Fruit fly (Drosophila melanogaster) whole organism, embryonic: Measurements from ENCODE around the gene ND-B18.

Source experiments
- Abd-B ChIP-seq: fragments of 200-800 bp; sonication (Bioruptor generic); optimal IDR thresholded peaks from 2 replicates; lab custom pipeline; 2018; ENCODE audit warnings: missing biosample characterization, mild to moderate bottlenecking, missing genetic modification characterization, moderate library complexity
- Awh ChIP-seq: fragments of 200-800 bp; sonication (Bioruptor generic); IDR thresholded peaks from 2 replicates; pipeline ENCODE4, ENCODE4 v1.3.6; 2022; ENCODE audit warnings: missing biosample characterization, missing genetic modification characterization
- CG10209 ChIP-seq: fragments of 200-800 bp; sonication (Bioruptor generic); optimal IDR thresholded peaks from 3 replicates; lab custom pipeline; 2017; ENCODE audit warnings: missing biosample characterization, mild to moderate bottlenecking, missing genetic modification characterization, missing genetic modification reagents
- CG10565 ChIP-seq: fragments of 200-800 bp; sonication (Bioruptor generic); optimal IDR thresholded peaks from 3 replicates; lab custom pipeline; 2016; ENCODE audit warnings: missing biosample characterization, mild to moderate bottlenecking, missing genetic modification characterization
- CG12236 ChIP-seq: fragments of 200-800 bp; sonication (Bioruptor generic); optimal IDR thresholded peaks from 2 replicates; lab custom pipeline; 2016; ENCODE audit warnings: missing biosample characterization, missing genetic modification characterization
- CG1233 ChIP-seq: fragments of 200-800 bp; sonication (Bioruptor generic); optimal IDR thresholded peaks from 4 replicates; lab custom pipeline; 2018; ENCODE audit warnings: missing biosample characterization, mild to moderate bottlenecking, missing genetic modification characterization
- CG12391 ChIP-seq: fragments of 200-800 bp; sonication (Bioruptor generic); optimal IDR thresholded peaks from 3 replicates; lab custom pipeline; 2018; ENCODE audit warnings: missing biosample characterization, mild to moderate bottlenecking, missing genetic modification characterization, moderate library complexity
- CG13296 ChIP-seq: fragments of 200-800 bp; sonication (Bioruptor generic); optimal IDR thresholded peaks from 3 replicates; lab custom pipeline; 2018; ENCODE audit warnings: missing biosample characterization, mild to moderate bottlenecking, missing genetic modification characterization
- CG13624 ChIP-seq: fragments of 200-800 bp; sonication (Bioruptor generic); optimal IDR thresholded peaks from 2 replicates; lab custom pipeline; 2016; ENCODE audit warnings: missing biosample characterization, missing genetic modification characterization
- CG14965 ChIP-seq: fragments of 200-800 bp; sonication (Bioruptor generic); optimal IDR thresholded peaks from 2 replicates; lab custom pipeline; 2016; ENCODE audit warnings: missing biosample characterization, missing genetic modification characterization, borderline replicate concordance
- CG1647 ChIP-seq: fragments of 200-800 bp; sonication (Bioruptor generic); optimal IDR thresholded peaks from 3 replicates; lab custom pipeline; 2016; ENCODE audit warnings: missing biosample characterization, missing genetic modification characterization
- CG16779 ChIP-seq: fragments of 200-800 bp; sonication (Bioruptor generic); IDR thresholded peaks from 2 replicates; pipeline ENCODE4 v1.3.6; 2022; ENCODE audit warnings: missing biosample characterization, missing genetic modification characterization
- CG1792 ChIP-seq: fragments of 200-800 bp; sonication (Bioruptor generic); optimal IDR thresholded peaks from 2 replicates; lab custom pipeline; 2016; ENCODE audit warnings: missing biosample characterization, missing genetic modification characterization
- CG2202 ChIP-seq: fragments of 200-800 bp; sonication (Bioruptor generic); optimal IDR thresholded peaks from 2 replicates; lab custom pipeline; 2018; ENCODE audit warnings: missing biosample characterization, mild to moderate bottlenecking, missing genetic modification characterization
- CG30020 ChIP-seq: fragments of 200-800 bp; optimal IDR thresholded peaks from 2 replicates; lab custom pipeline; 2019; ENCODE audit warnings: missing biosample characterization, mild to moderate bottlenecking, missing genetic modification characterization, moderate library complexity
- CG31441 ChIP-seq: fragments of 200-800 bp; sonication (Bioruptor generic); IDR thresholded peaks from 2 replicates; pipeline ENCODE4 v1.3.6; 2022; ENCODE audit warnings: missing biosample characterization, missing genetic modification characterization
- CG32767 ChIP-seq: fragments of 200-800 bp; sonication (Bioruptor generic); IDR thresholded peaks from 2 replicates; pipeline ENCODE4 v1.3.6; 2022; ENCODE audit warnings: missing biosample characterization, missing genetic modification characterization
- CG3281 ChIP-seq: fragments of 200-800 bp; sonication (Bioruptor generic); optimal IDR thresholded peaks from 3 replicates; lab custom pipeline; 2017; ENCODE audit warnings: missing biosample characterization, mild to moderate bottlenecking, missing genetic modification characterization
- CG4730 ChIP-seq: fragments of 200-800 bp; sonication (Bioruptor generic); IDR thresholded peaks from 2 replicates; pipeline ENCODE4 v1.3.6; 2022; ENCODE audit warnings: missing biosample characterization, missing genetic modification characterization
- CG6813 ChIP-seq: fragments of 200-800 bp; sonication (Bioruptor generic); optimal IDR thresholded peaks from 2 replicates; lab custom pipeline; 2017; ENCODE audit warnings: missing biosample characterization, missing genetic modification characterization, mild to moderate bottlenecking, moderate library complexity, missing genetic modification reagents
- CG8290 ChIP-seq, 3 experiments: fragments of 200-800 bp; sonication (Bioruptor generic); optimal IDR thresholded peaks; 2 replicates each; lab custom pipeline; 2016 to 2019; ENCODE audit warnings: missing biosample characterization in 3 of 3, missing genetic modification characterization in 3 of 3, mild to moderate bottlenecking in 2 of 3, moderate library complexity in 1 of 3
- Dad ChIP-seq: fragments of 200-800 bp; sonication (Bioruptor generic); optimal IDR thresholded peaks from 3 replicates; lab custom pipeline; 2016; ENCODE audit warnings: missing biosample characterization, missing genetic modification characterization
- E2f1 ChIP-seq: fragments of 200-800 bp; sonication (Bioruptor generic); IDR thresholded peaks from 2 replicates; pipeline ENCODE4 v1.3.6; 2022; ENCODE audit warnings: missing biosample characterization, missing genetic modification characterization
- Eip74EF ChIP-seq, 2 experiments: fragments of 200-800 bp in 1 of 2; fragments of >200 bp in 1 of 2; sonication (Bioruptor generic) in 1 of 2; optimal IDR thresholded peaks; 2 replicates each; lab custom pipeline; 2017 to 2019; ENCODE audit warnings: missing biosample characterization in 2 of 2, missing genetic modification characterization in 2 of 2, mild to moderate bottlenecking in 1 of 2, moderate library complexity in 1 of 2
- Gug ChIP-seq: fragments of 200-800 bp; sonication (Bioruptor generic); IDR thresholded peaks from 4 replicates; pipeline ENCODE4 v1.3.6; 2022; ENCODE audit warnings: missing biosample characterization, missing genetic modification characterization
- MTF-1 ChIP-seq: fragments of 200-800 bp; sonication (Bioruptor generic); optimal IDR thresholded peaks from 2 replicates; lab custom pipeline; 2018; ENCODE audit warnings: missing biosample characterization, mild to moderate bottlenecking, missing genetic modification characterization, borderline replicate concordance
- Ptx1 ChIP-seq: fragments of 200-800 bp; sonication (Bioruptor generic); IDR thresholded peaks from 2 replicates; pipeline ENCODE4 v1.3.6; 2022; ENCODE audit warnings: missing biosample characterization, missing genetic modification characterization
- abd-A ChIP-seq: fragments of 200-800 bp; sonication (Bioruptor generic); optimal IDR thresholded peaks from 3 replicates; lab custom pipeline; 2019; ENCODE audit warnings: missing biosample characterization, mild to moderate bottlenecking, missing genetic modification characterization, moderate library complexity
- az2 ChIP-seq: fragments of 200-800 bp; sonication (Bioruptor generic); optimal IDR thresholded peaks from 3 replicates; lab custom pipeline; 2016; ENCODE audit warnings: missing biosample characterization, missing genetic modification characterization
- bigmax ChIP-seq: fragments of 200-800 bp; sonication (Bioruptor generic); optimal IDR thresholded peaks from 2 replicates; lab custom pipeline; 2018; ENCODE audit warnings: missing biosample characterization, mild to moderate bottlenecking, missing genetic modification characterization
- bsh ChIP-seq, 2 experiments: fragments of 200-800 bp; sonication (Bioruptor generic); optimal IDR thresholded peaks; 2 replicates each; lab custom pipeline; 2017 to 2018; ENCODE audit warnings: mild to moderate bottlenecking in 2 of 2, missing biosample characterization in 2 of 2, missing genetic modification characterization in 2 of 2, moderate library complexity in 1 of 2
- cas ChIP-seq: fragments of 200-800 bp; sonication (Bioruptor generic); IDR thresholded peaks from 2 replicates; pipeline ENCODE4 v1.3.6; 2022; ENCODE audit warnings: missing biosample characterization, missing genetic modification characterization
- ci ChIP-seq: fragments of 200-800 bp; sonication (Bioruptor generic); IDR thresholded peaks from 3 replicates; pipeline ENCODE4 v1.3.6; 2022; ENCODE audit warnings: missing biosample characterization, missing genetic modification characterization
- crol ChIP-seq: fragments of 200-800 bp; sonication (Bioruptor generic); IDR thresholded peaks from 2 replicates; pipeline ENCODE4 v1.3.6; 2022; ENCODE audit warnings: missing biosample characterization, missing genetic modification characterization
- dimm ChIP-seq: fragments of 200-800 bp; sonication (Bioruptor generic); IDR thresholded peaks from 2 replicates; pipeline ENCODE4 v1.3.6; 2022; ENCODE audit warnings: missing biosample characterization, missing genetic modification characterization
- disco-r ChIP-seq: fragments of 200-800 bp; sonication (Bioruptor generic); optimal IDR thresholded peaks from 2 replicates; lab custom pipeline; 2016; ENCODE audit warnings: missing biosample characterization, missing genetic modification characterization
- dmrt99B ChIP-seq: fragments of 200-800 bp; sonication (Bioruptor generic); optimal IDR thresholded peaks from 2 replicates; lab custom pipeline; 2018; ENCODE audit warnings: missing biosample characterization, mild to moderate bottlenecking, missing genetic modification characterization, moderate library complexity
- eyg ChIP-seq: fragments of 200-800 bp; sonication (Bioruptor generic); optimal IDR thresholded peaks from 3 replicates; lab custom pipeline; 2016; ENCODE audit warnings: missing biosample characterization, missing genetic modification characterization
- lab ChIP-seq: fragments of 200-800 bp; sonication (Bioruptor generic); optimal IDR thresholded peaks from 3 replicates; lab custom pipeline; 2017; ENCODE audit warnings: missing biosample characterization, missing genetic modification characterization, mild to moderate bottlenecking, moderate library complexity, missing genetic modification reagents
- lilli ChIP-seq: fragments of 200-800 bp; sonication (Bioruptor generic); optimal IDR thresholded peaks from 3 replicates; lab custom pipeline; 2016; ENCODE audit warnings: missing biosample characterization, missing genetic modification characterization
- lola ChIP-seq, 3 experiments: fragments of >200 bp in 2 of 3; fragments of 200-800 bp in 1 of 3; sonication (Bioruptor generic) in 1 of 3; optimal IDR thresholded peaks; 2 replicates each; lab custom pipeline; 2017 to 2019; ENCODE audit warnings: missing biosample characterization in 3 of 3, missing genetic modification characterization in 3 of 3, mild to moderate bottlenecking in 1 of 3, moderate library complexity in 1 of 3
- oc ChIP-seq: fragments of 200-800 bp; sonication (Bioruptor generic); optimal IDR thresholded peaks from 2 replicates; lab custom pipeline; 2018; ENCODE audit warnings: missing biosample characterization, mild to moderate bottlenecking, missing genetic modification characterization, moderate library complexity
- pho ChIP-seq: fragments of 200-800 bp; sonication (Bioruptor generic); optimal IDR thresholded peaks from 2 replicates; lab custom pipeline; 2016; ENCODE audit warnings: missing biosample characterization, missing genetic modification characterization
- tgo ChIP-seq: fragments of 200-800 bp; sonication (Bioruptor generic); IDR thresholded peaks from 3 replicates; pipeline ENCODE4 v1.3.6; 2022; ENCODE audit warnings: missing biosample characterization, missing genetic modification characterization
- toy ChIP-seq: fragments of 200-800 bp; sonication (Bioruptor generic); IDR thresholded peaks from 2 replicates; pipeline ENCODE4 v1.3.6; 2022; ENCODE audit warnings: missing biosample characterization, missing genetic modification characterization
- trem ChIP-seq: fragments of 200-800 bp; optimal IDR thresholded peaks from 3 replicates; lab custom pipeline; 2019; ENCODE audit warnings: missing biosample characterization, mild to moderate bottlenecking, missing genetic modification characterization, moderate library complexity
- tx ChIP-seq: fragments of 200-800 bp; sonication (Bioruptor generic); optimal IDR thresholded peaks from 2 replicates; lab custom pipeline; 2016; ENCODE audit warnings: missing biosample characterization, missing genetic modification characterization
- zf30C ChIP-seq: fragments of 200-800 bp; sonication (Bioruptor generic); optimal IDR thresholded peaks from 3 replicates; lab custom pipeline; 2018; ENCODE audit warnings: missing biosample characterization, mild to moderate bottlenecking, missing genetic modification characterization

Gene ND-B18

DNA sequence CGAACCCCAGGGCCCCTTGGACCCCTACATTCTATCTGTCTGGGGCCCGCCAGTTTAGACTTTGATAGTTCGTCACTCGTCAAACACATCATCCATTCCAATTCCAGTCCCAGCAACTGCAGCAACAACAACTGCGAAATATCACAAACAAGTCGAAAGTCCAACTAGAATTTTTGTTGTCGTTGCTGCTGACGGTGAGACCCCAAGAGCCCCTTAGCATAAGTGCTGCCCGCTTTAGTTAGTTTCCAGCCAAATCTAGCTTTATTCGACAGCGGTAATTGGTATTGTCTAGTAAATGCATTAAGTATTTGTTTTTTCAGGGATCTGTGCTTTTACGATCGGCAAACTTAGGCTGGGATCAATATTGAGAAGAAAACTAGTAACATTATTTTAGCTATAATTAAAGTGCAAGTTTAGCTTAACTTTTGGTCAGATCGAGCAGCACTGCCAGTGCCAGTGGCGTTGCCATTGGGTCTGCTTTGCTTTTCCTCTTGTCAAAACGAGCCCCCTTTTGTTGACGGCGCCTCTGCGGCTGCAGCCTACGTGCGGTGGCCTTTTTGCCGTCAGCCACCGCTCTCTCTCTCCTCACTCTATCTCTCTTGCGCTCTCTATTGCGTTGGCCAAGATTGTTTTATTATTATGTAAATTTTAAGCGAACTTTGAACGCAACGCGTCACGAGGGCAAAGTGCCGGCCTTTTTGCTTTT is 11.3 kb downstream of the ND-B18 start (continued):
- peak; percentile 86 for TF ChIP-seq eyg (GFP tag; lab: Kevin White, UChicago)
- TF ChIP-seq CG6813, result peak; percentile 73
- peak; percentile 68; the same call in 1 of the 2 replicates for TF ChIP-seq Awh
- TF ChIP-seq crol, result peak; percentile 56; the same call in 1 of the 2 replicates
- peak; percentile 78 for TF ChIP-seq MTF-1
- peak; percentile 90 for TF ChIP-seq CG3281 (GFP tag; lab: Kevin White, UChicago)
- TF ChIP-seq az2 (GFP tag; lab: Kevin White, UChicago), result peak; percentile 91
- peak; percentile 64 for TF ChIP-seq CG2202 (tag; lab: Kevin White, UChicago)
- peak in 1 of 2 experiments; percentile 80 for TF ChIP-seq Eip74EF (GFP tag; optimal IDR thresholded peaks at IDR 0.05; lab: Kevin White, UChicago)
- peak; percentile 91 for TF ChIP-seq dmrt99B (tag; lab: Kevin White, UChicago)
- peak; percentile 97 for TF ChIP-seq lilli (GFP tag; lab: Kevin White, UChicago)
- TF ChIP-seq trem (tag; lab: Kevin White, UChicago), result peak; percentile 51
- TF ChIP-seq CG10565, result peak; percentile 30
- peak; percentile 90 for TF ChIP-seq CG1792 (GFP tag; lab: Kevin White, UChicago)
- peak; percentile 89 for TF ChIP-seq CG13296 (GFP tag; lab: Kevin White, UChicago)
- peak; percentile 90 for TF ChIP-seq CG10209 (GFP tag; lab: Kevin White, UChicago)
- peak; percentile 93 for TF ChIP-seq CG13624
- peak; percentile 94 for TF ChIP-seq pho (GFP tag; lab: Kevin White, UChicago)
- TF ChIP-seq bigmax (GFP tag; lab: Kevin White, UChicago), result no peak
- TF ChIP-seq ci (GFP tag; lab: Robert Waterston, UW), result peak; percentile 94
- peak; percentile 78 for TF ChIP-seq CG12236 (GFP tag; lab: Kevin White, UChicago)
- peak; percentile 54 for TF ChIP-seq CG30020
- TF ChIP-seq lab (GFP tag; lab: Kevin White, UChicago), result peak; percentile 94
- peak; percentile 94 for TF ChIP-seq tx (GFP tag; lab: Kevin White, UChicago)
- peak; percentile 57 for TF ChIP-seq CG14965 (GFP tag; lab: Kevin White, UChicago)
- peak; percentile 77 for TF ChIP-seq disco-r (GFP tag; lab: Kevin White, UChicago)
- peak; percentile 85 for TF ChIP-seq CG1233
- peak; percentile 76 for TF ChIP-seq Abd-B
- peak; percentile 84 for TF ChIP-seq CG31441 (GFP tag; lab: Robert Waterston, UW)
- peak; percentile 75 for TF ChIP-seq CG32767 (GFP tag; lab: Robert Waterston, UW)
- peak; percentile 89 for TF ChIP-seq tgo (GFP tag; lab: Robert Waterston, UW)
- peak; percentile 78 for TF ChIP-seq CG4730 (GFP tag; lab: Robert Waterston, UW)
- peak; percentile 93 for TF ChIP-seq Ptx1
- TF ChIP-seq zf30C (GFP tag; lab: Kevin White, UChicago), result no peak
- peak; percentile 51 for TF ChIP-seq abd-A (tag; lab: Kevin White, UChicago)
- TF ChIP-seq E2f1 (GFP tag; lab: Robert Waterston, UW), result peak; percentile 83
- peak; percentile 57; the same call in 1 of the 2 replicates for TF ChIP-seq toy
- TF ChIP-seq oc (tag; lab: Kevin White, UChicago), result peak; percentile 77
- TF ChIP-seq CG8290 (GFP tag; optimal IDR thresholded peaks at IDR 0.05; lab: Kevin White, UChicago), result peak; percentile 84
- TF ChIP-seq CG8290 (tag; optimal IDR thresholded peaks at IDR 0.05; lab: Kevin White, UChicago), result peak in 1 of 2 experiments; percentile 96
- TF ChIP-seq CG1647 (GFP tag; lab: Kevin White, UChicago), result peak; percentile 88
- TF ChIP-seq cas, result peak; percentile 72
- peak; percentile 66; the same call in 1 of the 2 replicates for TF ChIP-seq dimm (GFP tag; lab: Robert Waterston, UW)
- TF ChIP-seq bsh (GFP tag; optimal IDR thresholded peaks at IDR 0.05; lab: Kevin White, UChicago), result peak; percentile 83 to 84
- peak; percentile 92 for TF ChIP-seq CG16779 (GFP tag; lab: Robert Waterston, UW)
- peak; percentile 85 for TF ChIP-seq Dad (GFP tag; lab: Kevin White, UChicago)
- peak in 1 of 3 experiments; percentile 72 for TF ChIP-seq lola (GFP tag; optimal IDR thresholded peaks at IDR 0.05; lab: Kevin White, UChicago)
- TF ChIP-seq Gug (GFP tag; lab: Robert Waterston, UW), result peak; percentile 98
- TF ChIP-seq CG12391, result peak; percentile 88
